Fruit fly (Drosophila melanogaster): Measurements from ENCODE around the gene CG12065.

Gene CG12065

dm6 chrX:8636114-8636929 lies 62.2 kb downstream of the CG12065 start:
- no peak for TF ChIP-seq Hr78 (GFP tag; optimal IDR thresholded peaks at IDR 0.05)
- peak; percentile 25 for TF ChIP-seq phol (tag; optimal IDR thresholded peaks at IDR 0.05)
- TF ChIP-seq oc (tag; optimal IDR thresholded peaks at IDR 0.05), result peak; percentile 94
- no peak for TF ChIP-seq Elba2 (GFP tag; optimal IDR thresholded peaks at IDR 0.05)
- peak; percentile 58; the same call in 1 of the 2 replicates for TF ChIP-seq CG10321 (GFP tag; IDR thresholded peaks at IDR 0.05)
- TF ChIP-seq inv (GFP tag; IDR thresholded peaks at IDR 0.05; ENCODE audit: partially characterized antibody), result no peak
- TF ChIP-seq Nf-YB (GFP tag; optimal IDR thresholded peaks at IDR 0.05), result peak; percentile 3
- no peak for TF ChIP-seq nom (GFP tag; optimal IDR thresholded peaks at IDR 0.05)
- TF ChIP-seq D19B (GFP tag; optimal IDR thresholded peaks at IDR 0.05), result no peak
- TF ChIP-seq CG17912 (GFP tag; optimal IDR thresholded peaks at IDR 0.05), result no peak
- TF ChIP-seq CHES-1-like (GFP tag; optimal IDR thresholded peaks at IDR 0.05), result no peak
- TF ChIP-seq chinmo (GFP tag; IDR thresholded peaks at IDR 0.05; ENCODE audit: partially characterized antibody), result no peak
- no peak for TF ChIP-seq Hmx (GFP tag; optimal IDR thresholded peaks at IDR 0.05)
- TF ChIP-seq CG31365 (tag; optimal IDR thresholded peaks at IDR 0.05), result no peak
- TF ChIP-seq zf30C (GFP tag; optimal IDR thresholded peaks at IDR 0.05), result peak; percentile 61
- no peak for TF ChIP-seq Ets65A (GFP tag)
- peak; percentile 50 for TF ChIP-seq dmrt11E (tag; optimal IDR thresholded peaks at IDR 0.05)
- TF ChIP-seq CG17186 (GFP tag; optimal IDR thresholded peaks at IDR 0.05), result no peak
- TF ChIP-seq CG15696 (tag; optimal IDR thresholded peaks at IDR 0.05), result peak; percentile 20
- peak; percentile 78 for TF ChIP-seq CG1832 (GFP tag; optimal IDR thresholded peaks at IDR 0.05)
- TF ChIP-seq CG9876 (GFP tag; optimal IDR thresholded peaks at IDR 0.05), result no peak
- TF ChIP-seq lilli (GFP tag; optimal IDR thresholded peaks at IDR 0.05), result no peak
- peak; percentile 64 for TF ChIP-seq sqz (GFP tag; optimal IDR thresholded peaks at IDR 0.05)
- no peak for TF ChIP-seq CG12104 (GFP tag; optimal IDR thresholded peaks at IDR 0.05)
- no peak for TF ChIP-seq amos (GFP tag; IDR thresholded peaks at IDR 0.05; ENCODE audit: partially characterized antibody)
- TF ChIP-seq CG34422 (GFP tag; IDR thresholded peaks at IDR 0.05), result no peak
- TF ChIP-seq grau (tag; optimal IDR thresholded peaks at IDR 0.05), result peak; percentile 16
- 0 out of 3 replicates have a peak, but pooled peaks have one; percentile 31 for TF ChIP-seq CG17361 (GFP tag; IDR thresholded peaks at IDR 0.05)
- TF ChIP-seq CoRest (tag; optimal IDR thresholded peaks at IDR 0.05), result peak; percentile 1
- no peak for TF ChIP-seq Dfd (GFP tag; optimal IDR thresholded peaks at IDR 0.05)
- TF ChIP-seq Kr (GFP tag; optimal IDR thresholded peaks at IDR 0.05), result peak; percentile 29
- no peak for TF ChIP-seq sd (tag; optimal IDR thresholded peaks at IDR 0.05)
- TF ChIP-seq nmo (GFP tag; optimal IDR thresholded peaks at IDR 0.05), result peak; percentile 26
- peak; percentile 17 for TF ChIP-seq CG10267 (tag; optimal IDR thresholded peaks at IDR 0.05)
- TF ChIP-seq crol (GFP tag; IDR thresholded peaks at IDR 0.05), result peak; percentile 73
- no peak for TF ChIP-seq gcm2 (GFP tag; optimal IDR thresholded peaks at IDR 0.05)
- TF ChIP-seq Deaf1 (tag; optimal IDR thresholded peaks at IDR 0.05), result peak; percentile 80
- no peak for TF ChIP-seq CG33213 (GFP tag; optimal IDR thresholded peaks at IDR 0.05)
- TF ChIP-seq CG32772 (GFP tag; IDR thresholded peaks at IDR 0.05), result 0 out of 2 replicates have a peak, but pooled peaks have one; percentile 18
- TF ChIP-seq lola (GFP tag; optimal IDR thresholded peaks at IDR 0.05), result peak in 1 of 3 experiments; percentile 11
- TF ChIP-seq gce (GFP tag; IDR thresholded peaks at IDR 0.05), result no peak
- peak; percentile 14 for TF ChIP-seq CG12391 (tag; optimal IDR thresholded peaks at IDR 0.05)
- TF ChIP-seq Asciz (GFP tag; optimal IDR thresholded peaks at IDR 0.05), result no peak
- TF ChIP-seq sens (GFP tag), result peak; percentile 61
- peak; percentile 51 for TF ChIP-seq gem (tag; optimal IDR thresholded peaks at IDR 0.05)
- no peak for TF ChIP-seq CG4328 (GFP tag; optimal IDR thresholded peaks at IDR 0.05)
- TF ChIP-seq Nf-YC (tag; optimal IDR thresholded peaks at IDR 0.05), result peak; percentile 60
- TF ChIP-seq Hsf (GFP tag; optimal IDR thresholded peaks at IDR 0.05), result no peak

Data from whole organism, embryonic.